Fruit fly (Drosophila melanogaster) Kc167 (cell line): ENCODE data around the gene CG14839.

Experiments
- Myc ChIP-seq: fragments of >200 bp; optimal IDR thresholded peaks from 2 replicates; lab custom pipeline; 2017; ENCODE audit warnings: missing external identifiers
- h ChIP-seq: fragments of >200 bp; optimal IDR thresholded peaks from 3 replicates; lab custom pipeline; 2018; ENCODE audit warnings: missing external identifiers

DNA sequence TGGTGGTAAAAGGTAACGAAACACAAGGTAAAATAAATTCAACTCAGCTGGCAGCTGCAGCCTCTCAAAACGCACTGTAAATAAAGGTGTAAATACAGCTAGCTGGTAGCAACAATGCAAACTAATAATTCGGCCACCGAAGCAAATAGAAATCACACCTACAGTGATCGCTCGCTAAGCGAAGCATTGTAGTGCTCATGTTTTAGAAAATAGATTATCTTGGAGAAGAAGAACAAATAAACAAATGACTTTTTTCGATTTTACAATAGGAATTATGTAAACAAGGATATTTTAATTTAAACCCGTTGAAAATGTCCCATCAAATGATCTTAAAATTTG, 22.2 kb downstream of the CG14839 start:
- TF ChIP-seq Myc (lab: Kevin White, UChicago) (no peak), h (no peak)
